Fruit fly (Drosophila melanogaster) whole organism, pupa: Measurements from ENCODE around the gene Inx5.
A peak's percentile ranks its signal among the peaks of the same experiment; 100 is the strongest.

Experiments used
- CG12605 ChIP-seq: fragments of 200-800 bp; sonication (Bioruptor generic); IDR thresholded peaks from 2 replicates; pipeline ENCODE4 v1.3.6; 2022; ENCODE audit warnings: missing biosample characterization, missing genetic modification characterization
- CG15710 ChIP-seq: fragments of 200-800 bp; sonication (Bioruptor generic); optimal IDR thresholded peaks from 2 replicates; lab custom pipeline; 2018; ENCODE audit warnings: missing biosample characterization, mild to moderate bottlenecking, missing genetic modification characterization, moderate library complexity
- CG8301 ChIP-seq: fragments of 200-800 bp; sonication (Bioruptor generic); optimal IDR thresholded peaks from 2 replicates; lab custom pipeline; 2018; ENCODE audit warnings: missing biosample characterization, mild to moderate bottlenecking, missing genetic modification characterization
- EcR ChIP-seq: fragments of 200-800 bp; sonication (Bioruptor generic); optimal IDR thresholded peaks from 3 replicates; lab custom pipeline; 2019; ENCODE audit warnings: missing biosample characterization, missing genetic modification characterization, mild to moderate bottlenecking, moderate library complexity, missing genetic modification reagents
- Pif1A ChIP-seq: fragments of 200-800 bp; sonication (Bioruptor generic); optimal IDR thresholded peaks from 3 replicates; lab custom pipeline; 2016; ENCODE audit warnings: missing biosample characterization, missing genetic modification characterization
- fd96Ca ChIP-seq: fragments of 200-800 bp; sonication (Bioruptor generic); IDR thresholded peaks from 3 replicates; pipeline ENCODE4 v1.3.6; 2022; ENCODE audit warnings: missing biosample characterization, missing genetic modification characterization

DNA sequence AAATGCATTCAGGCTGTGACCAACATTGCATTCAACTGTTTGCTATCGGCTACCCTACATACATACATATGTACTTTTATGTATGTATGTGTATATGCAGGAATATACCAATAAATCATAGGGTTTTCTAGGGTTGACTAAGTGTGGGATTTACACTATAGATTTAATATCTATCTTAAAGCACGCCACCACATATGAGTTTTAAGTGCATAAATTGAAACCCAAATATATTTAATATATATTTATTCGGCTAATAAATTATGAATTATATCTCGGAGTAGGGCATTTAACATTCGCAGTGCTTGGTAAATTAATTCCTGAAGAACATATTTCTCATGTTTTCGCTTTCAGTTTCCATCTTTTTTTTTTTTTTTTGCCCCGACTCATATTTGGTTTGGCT lies 10.7 kb downstream of the Inx5 start:
- TF ChIP-seq fd96Ca (GFP tag; lab: Robert Waterston, UW) (no peak), Pif1A (GFP tag; lab: Kevin White, UChicago) (no peak), CG12605 (GFP tag; lab: Robert Waterston, UW) (no peak), EcR (GFP tag; lab: Kevin White, UChicago) (no peak), CG15710 (tag; lab: Kevin White, UChicago) (peak; percentile 84), CG8301 (peak; percentile 42)
